Fruit fly (Drosophila melanogaster) whole organism, embryonic: ENCODE results near the gene hop.
A peak's percentile ranks its signal among the peaks of the same experiment; 100 is the strongest.

Source experiments
- Bgb ChIP-seq: fragments of 200-800 bp; sonication (Bioruptor generic); IDR thresholded peaks from 2 replicates; pipeline ENCODE4 v1.3.6; 2022; ENCODE audit warnings: missing biosample characterization, missing genetic modification characterization; ENCODE audit not compliant: partially characterized antibody
- Bteb2 ChIP-seq: fragments of 200-800 bp; sonication (Bioruptor generic); optimal IDR thresholded peaks from 2 replicates; lab custom pipeline; 2016; ENCODE audit warnings: missing biosample characterization, missing genetic modification characterization
- CG10267 ChIP-seq: fragments of 200-800 bp; sonication (Bioruptor generic); optimal IDR thresholded peaks from 2 replicates; lab custom pipeline; 2018; ENCODE audit warnings: missing biosample characterization, mild to moderate bottlenecking, missing genetic modification characterization, moderate library complexity
- CG10543 ChIP-seq: fragments of 200-800 bp; sonication (Bioruptor generic); optimal IDR thresholded peaks from 3 replicates; lab custom pipeline; 2017; ENCODE audit warnings: missing biosample characterization, mild to moderate bottlenecking, missing genetic modification characterization, moderate library complexity
- CG10654 ChIP-seq: fragments of 200-800 bp; sonication (Bioruptor generic); optimal IDR thresholded peaks from 2 replicates; lab custom pipeline; 2016; ENCODE audit warnings: missing biosample characterization, missing genetic modification characterization
- CG12744 ChIP-seq: fragments of 200-800 bp; sonication (Bioruptor generic); optimal IDR thresholded peaks from 2 replicates; lab custom pipeline; 2016; ENCODE audit warnings: missing biosample characterization, missing genetic modification characterization
- CG12942 ChIP-seq: fragments of 200-800 bp; sonication (Bioruptor generic); optimal IDR thresholded peaks from 3 replicates; lab custom pipeline; 2016; ENCODE audit warnings: missing biosample characterization, missing genetic modification characterization
- CG13424 ChIP-seq: fragments of 200-800 bp; sonication (Bioruptor generic); optimal IDR thresholded peaks from 2 replicates; lab custom pipeline; 2019; ENCODE audit warnings: missing biosample characterization, mild to moderate bottlenecking, missing genetic modification characterization, moderate library complexity
- CG14014 ChIP-seq: fragments of 200-800 bp; sonication (Bioruptor generic); IDR thresholded peaks from 2 replicates; pipeline ENCODE4 v1.3.6; 2022; ENCODE audit warnings: missing biosample characterization, missing genetic modification characterization
- CG17186 ChIP-seq: fragments of 200-800 bp; sonication (Bioruptor generic); optimal IDR thresholded peaks from 3 replicates; lab custom pipeline; 2017; ENCODE audit warnings: missing biosample characterization, missing genetic modification reagents, missing genetic modification characterization
- CG17328 ChIP-seq: fragments of 200-800 bp; sonication (Bioruptor generic); IDR thresholded peaks from 2 replicates; pipeline ENCODE4 v1.3.6; 2022; ENCODE audit warnings: missing biosample characterization, missing genetic modification characterization
- CG17802 ChIP-seq: fragments of 200-800 bp; sonication (Bioruptor generic); optimal IDR thresholded peaks from 2 replicates; lab custom pipeline; 2018; ENCODE audit warnings: missing biosample characterization, mild to moderate bottlenecking, missing genetic modification characterization, moderate library complexity
- CG18011 ChIP-seq: fragments of 200-800 bp; sonication (Bioruptor generic); optimal IDR thresholded peaks from 2 replicates; lab custom pipeline; 2017; ENCODE audit warnings: missing biosample characterization, missing genetic modification characterization, mild to moderate bottlenecking, moderate library complexity, missing genotype
- CG1832 ChIP-seq: fragments of 200-800 bp; sonication (Bioruptor generic); optimal IDR thresholded peaks from 2 replicates; lab custom pipeline; 2017; ENCODE audit warnings: missing biosample characterization, mild to moderate bottlenecking, missing genetic modification characterization, inconsistent platforms
- CG2199 ChIP-seq: fragments of 200-800 bp; sonication (Bioruptor generic); IDR thresholded peaks from 3 replicates; pipeline ENCODE4 v1.3.6; 2022; ENCODE audit warnings: missing biosample characterization, missing genetic modification characterization
- CG30020 ChIP-seq: fragments of 200-800 bp; optimal IDR thresholded peaks from 2 replicates; lab custom pipeline; 2019; ENCODE audit warnings: missing biosample characterization, mild to moderate bottlenecking, missing genetic modification characterization, moderate library complexity
- CG3065 ChIP-seq: fragments of 200-800 bp; sonication (Bioruptor generic); optimal IDR thresholded peaks from 2 replicates; lab custom pipeline; 2016; ENCODE audit warnings: missing biosample characterization, missing genetic modification characterization
- CG31388 ChIP-seq: fragments of 200-800 bp; sonication (Bioruptor generic); optimal IDR thresholded peaks from 2 replicates; lab custom pipeline; 2016; ENCODE audit warnings: missing biosample characterization, missing genetic modification characterization
- CG5245 ChIP-seq: fragments of 200-800 bp; sonication (Bioruptor generic); optimal IDR thresholded peaks from 3 replicates; lab custom pipeline; 2016; ENCODE audit warnings: missing biosample characterization, missing genetic modification characterization
- CG6175 ChIP-seq: fragments of 200-800 bp; sonication (Bioruptor generic); IDR thresholded peaks from 3 replicates; pipeline ENCODE4 v1.3.6; 2022; ENCODE audit warnings: missing biosample characterization, missing genetic modification characterization
- CG6683 ChIP-seq: fragments of 200-800 bp; sonication (Bioruptor generic); optimal IDR thresholded peaks from 2 replicates; lab custom pipeline; 2017; ENCODE audit warnings: missing biosample characterization, mild to moderate bottlenecking, missing genetic modification characterization, missing genetic modification reagents
- CG7357 ChIP-seq: fragments of 200-800 bp; sonication (Bioruptor generic); IDR thresholded peaks from 3 replicates; pipeline ENCODE4 v1.3.6; 2022; ENCODE audit warnings: missing biosample characterization, missing genetic modification characterization
- CG8089 ChIP-seq: fragments of 200-800 bp; sonication (Bioruptor generic); optimal IDR thresholded peaks from 3 replicates; lab custom pipeline; 2016; ENCODE audit warnings: missing biosample characterization, missing genetic modification characterization
- CG8944 ChIP-seq: fragments of 200-800 bp; sonication (Bioruptor generic); optimal IDR thresholded peaks from 3 replicates; lab custom pipeline; 2016; ENCODE audit warnings: missing biosample characterization, missing genetic modification characterization
- CG9215 ChIP-seq: fragments of 200-800 bp; sonication (Bioruptor generic); IDR thresholded peaks from 2 replicates; pipeline ENCODE4 v1.3.6; 2022; ENCODE audit warnings: missing biosample characterization, missing genetic modification characterization
- Doc2 ChIP-seq: fragments of 200-800 bp; sonication (Bioruptor generic); IDR thresholded peaks from 2 replicates; pipeline ENCODE4 v1.3.6; 2022; ENCODE audit warnings: missing biosample characterization, missing genetic modification characterization
- ERR ChIP-seq: fragments of 200-800 bp; sonication (Bioruptor generic); optimal IDR thresholded peaks from 2 replicates; lab custom pipeline; 2016; ENCODE audit warnings: missing biosample characterization, missing genetic modification characterization
- Elba2 ChIP-seq: fragments of 200-800 bp; sonication (Bioruptor generic); optimal IDR thresholded peaks from 3 replicates; lab custom pipeline; 2016; ENCODE audit warnings: missing biosample characterization, missing genetic modification characterization
- Hr3 ChIP-seq: fragments of 200-800 bp; sonication (Bioruptor generic); optimal IDR thresholded peaks from 3 replicates; lab custom pipeline; 2016; ENCODE audit warnings: missing biosample characterization, missing genetic modification characterization
- Lpt ChIP-seq: fragments of >200 bp; optimal IDR thresholded peaks from 2 replicates; lab custom pipeline; 2018; ENCODE audit warnings: missing biosample characterization, missing genetic modification characterization
- Med ChIP-seq: fragments of 200-800 bp; sonication (Bioruptor generic); peaks from one replicate; lab custom pipeline; 2016; ENCODE audit warnings: missing biosample characterization, missing genetic modification characterization, mild to moderate bottlenecking, inconsistent platforms, moderate library complexity
- Oli ChIP-seq: fragments of 200-800 bp; sonication (Bioruptor generic); optimal IDR thresholded peaks from 2 replicates; lab custom pipeline; 2018; ENCODE audit warnings: missing biosample characterization, mild to moderate bottlenecking, missing genetic modification characterization, moderate library complexity
- Optix ChIP-seq: fragments of 200-800 bp; sonication (Bioruptor generic); IDR thresholded peaks from 3 replicates; pipeline ENCODE4 v1.3.6; 2022; ENCODE audit warnings: missing biosample characterization, missing genetic modification characterization
- Ptx1 ChIP-seq: fragments of 200-800 bp; sonication (Bioruptor generic); IDR thresholded peaks from 2 replicates; pipeline ENCODE4 v1.3.6; 2022; ENCODE audit warnings: missing biosample characterization, missing genetic modification characterization
- Sox102F ChIP-seq: fragments of 200-800 bp; sonication (Bioruptor generic); optimal IDR thresholded peaks from 2 replicates; lab custom pipeline; 2018; ENCODE audit warnings: missing biosample characterization, mild to moderate bottlenecking, missing genetic modification characterization, moderate library complexity
- Usf ChIP-seq: fragments of 200-800 bp; sonication (Bioruptor generic); optimal IDR thresholded peaks from 2 replicates; lab custom pipeline; 2017; ENCODE audit warnings: missing genotype, missing biosample characterization, missing genetic modification characterization
- dati ChIP-seq: fragments of 200-800 bp; sonication (Bioruptor generic); IDR thresholded peaks from 2 replicates; pipeline ENCODE4 v1.3.6; 2022; ENCODE audit warnings: missing biosample characterization, missing genetic modification characterization
- gce ChIP-seq: fragments of 200-800 bp; sonication (Bioruptor generic); IDR thresholded peaks from 3 replicates; pipeline ENCODE4 v1.3.6; 2022; ENCODE audit warnings: missing biosample characterization, missing genetic modification characterization
- gcm ChIP-seq: fragments of 200-800 bp; sonication (Bioruptor generic); optimal IDR thresholded peaks from 2 replicates; lab custom pipeline; 2019; ENCODE audit warnings: missing biosample characterization, mild to moderate bottlenecking, missing genetic modification characterization, moderate library complexity
- grau ChIP-seq: fragments of 200-800 bp; optimal IDR thresholded peaks from 3 replicates; lab custom pipeline; 2019; ENCODE audit warnings: missing biosample characterization, mild to moderate bottlenecking, missing genetic modification characterization, moderate library complexity
- gro ChIP-seq: fragments of 200-800 bp; sonication (Bioruptor generic); optimal IDR thresholded peaks from 2 replicates; lab custom pipeline; 2016; ENCODE audit warnings: missing biosample characterization, missing genetic modification characterization
- h ChIP-seq: fragments of >200 bp; optimal IDR thresholded peaks from 2 replicates; lab custom pipeline; 2017
- insv ChIP-seq, 2 experiments: fragments of 200-800 bp; sonication (Bioruptor generic); optimal IDR thresholded peaks; 3 replicates each; lab custom pipeline; 2016 to 2018; ENCODE audit warnings: missing biosample characterization in 2 of 2, missing genetic modification characterization in 2 of 2
- kay ChIP-seq: fragments of 200-800 bp; sonication (Bioruptor generic); optimal IDR thresholded peaks from 2 replicates; lab custom pipeline; 2016; ENCODE audit warnings: missing biosample characterization, missing genetic modification characterization
- klu ChIP-seq: fragments of 200-800 bp; sonication (Bioruptor generic); IDR thresholded peaks from 2 replicates; pipeline ENCODE4 v1.3.6; 2022; ENCODE audit warnings: missing biosample characterization, missing genetic modification characterization
- kni ChIP-seq: fragments of 200-800 bp; sonication (Bioruptor generic); optimal IDR thresholded peaks from 3 replicates; lab custom pipeline; 2017; ENCODE audit warnings: mild to moderate bottlenecking, missing biosample characterization, missing genetic modification reagents, missing genetic modification characterization
- nmo ChIP-seq: fragments of 200-800 bp; sonication (Bioruptor generic); optimal IDR thresholded peaks from 2 replicates; lab custom pipeline; 2018; ENCODE audit warnings: missing biosample characterization, mild to moderate bottlenecking, missing genetic modification characterization, moderate library complexity
- odd ChIP-seq: fragments of 200-800 bp; sonication (Bioruptor generic); optimal IDR thresholded peaks from 2 replicates; lab custom pipeline; 2017; ENCODE audit warnings: missing biosample characterization, mild to moderate bottlenecking, missing genetic modification characterization
- psq ChIP-seq: fragments of 200-800 bp; sonication (Bioruptor generic); optimal IDR thresholded peaks from 2 replicates; lab custom pipeline; 2017; ENCODE audit warnings: missing biosample characterization, missing genetic modification characterization
- pum ChIP-seq: fragments of 200-800 bp; sonication (Bioruptor generic); optimal IDR thresholded peaks from 2 replicates; lab custom pipeline; 2016; ENCODE audit warnings: missing biosample characterization, missing genetic modification characterization
- sqz ChIP-seq: fragments of 200-800 bp; sonication (Bioruptor generic); optimal IDR thresholded peaks from 3 replicates; lab custom pipeline; 2018; ENCODE audit warnings: missing biosample characterization, mild to moderate bottlenecking, missing genetic modification characterization
- stwl ChIP-seq: fragments of 200-800 bp; sonication (Bioruptor generic); optimal IDR thresholded peaks from 3 replicates; lab custom pipeline; 2018; ENCODE audit warnings: missing biosample characterization, mild to moderate bottlenecking, missing genetic modification characterization, moderate library complexity
- trh ChIP-seq: fragments of 200-800 bp; sonication (Bioruptor generic); optimal IDR thresholded peaks from 2 replicates; lab custom pipeline; 2016; ENCODE audit warnings: missing biosample characterization, missing genetic modification characterization

The hop gene

DNA sequence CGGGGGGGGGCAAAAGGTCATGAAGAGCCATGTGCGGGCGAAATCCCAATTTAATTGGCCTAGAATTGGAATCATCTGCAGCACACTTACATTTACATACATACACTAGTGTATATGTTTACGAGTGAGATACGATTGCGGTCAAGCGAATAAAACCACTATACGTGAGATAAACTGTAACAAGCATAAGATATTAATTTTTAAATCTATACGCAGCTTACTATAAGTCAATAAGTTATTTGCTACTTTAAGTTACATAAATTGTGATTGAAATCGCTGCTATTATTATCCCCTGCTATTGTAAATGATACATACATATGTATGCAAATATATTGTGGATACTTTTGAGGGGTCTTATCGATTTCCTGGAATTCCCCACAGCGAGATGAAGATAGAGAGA is 11.2 kb upstream of the hop start (continued):
- TF ChIP-seq CG10654 (GFP tag; lab: Kevin White, UChicago) (no peak), kay (GFP tag; lab: Kevin White, UChicago) (no peak), sqz (GFP tag; lab: Kevin White, UChicago) (peak; percentile 3), CG17186 (GFP tag; lab: Kevin White, UChicago) (no peak), CG7357 (GFP tag; lab: Robert Waterston, UW) (no peak), CG6175 (no peak), Ptx1 (peak; percentile 56), CG8944 (GFP tag; lab: Kevin White, UChicago) (no peak), CG18011 (GFP tag; lab: Kevin White, UChicago) (no peak), insv (GFP tag; optimal IDR thresholded peaks at IDR 0.05; lab: Kevin White, UChicago) (no peak), CG5245 (no peak), CG3065 (GFP tag; lab: Kevin White, UChicago) (no peak), odd (GFP tag; lab: Kevin White, UChicago) (no peak), stwl (tag; lab: Kevin White, UChicago) (no peak), CG13424 (tag; lab: Kevin White, UChicago) (peak; percentile 63), CG31388 (GFP tag; lab: Kevin White, UChicago) (no peak), CG17802 (no peak), CG14014 (GFP tag; lab: Robert Waterston, UW) (peak; percentile 46), nmo (peak; percentile 37), klu (GFP tag; lab: Robert Waterston, UW) (no peak), dati (GFP tag; lab: Robert Waterston, UW) (no peak), pum (GFP tag; lab: Kevin White, UChicago) (peak; percentile 0), Bgb (GFP tag; lab: Robert Waterston, UW) (no peak), CG17328 (peak; percentile 34; the same call in 1 of the 2 replicates), Bteb2 (GFP tag; lab: Kevin White, UChicago) (peak; percentile 6), CG10267 (tag; lab: Kevin White, UChicago) (peak; percentile 10), Lpt (GFP tag; lab: Kevin White, UChicago) (no peak), CG1832 (GFP tag; lab: Kevin White, UChicago) (no peak), Med (GFP tag; lab: Kevin White, UChicago) (peak; percentile 80), CG12942 (GFP tag; lab: Kevin White, UChicago) (no peak), Usf (no peak), Oli (tag; lab: Kevin White, UChicago) (peak; percentile 7), CG30020 (tag; lab: Kevin White, UChicago) (no peak), kni (GFP tag; lab: Kevin White, UChicago) (no peak), gro (GFP tag; lab: Kevin White, UChicago) (peak; percentile 2), gcm (no peak), CG6683 (GFP tag; lab: Kevin White, UChicago) (no peak), Elba2 (GFP tag; lab: Kevin White, UChicago) (no peak), gce (GFP tag; lab: Robert Waterston, UW) (0 out of 3 replicates have a peak, but pooled peaks have one; percentile 25), Optix (GFP tag; lab: Robert Waterston, UW) (no peak), CG2199 (no peak), CG10543 (GFP tag; lab: Kevin White, UChicago) (no peak), CG12744 (GFP tag; lab: Kevin White, UChicago) (no peak), h (no peak), Doc2 (GFP tag; lab: Robert Waterston, UW) (no peak), ERR (GFP tag; lab: Kevin White, UChicago) (no peak), Sox102F (GFP tag; lab: Kevin White, UChicago) (peak; percentile 44), trh (GFP tag; lab: Kevin White, UChicago) (no peak), CG9215 (peak; percentile 15; the same call in 1 of the 2 replicates), Hr3 (GFP tag; lab: Kevin White, UChicago) (no peak), CG8089 (GFP tag; lab: Kevin White, UChicago) (no peak), psq (GFP tag; lab: Kevin White, UChicago) (no peak), grau (peak; percentile 46)
